Worm (Caenorhabditis elegans): Measurements from ENCODE around the gene Y53G8AM.8.

ce11 chrIII:3278610-3279009 lies at the start of gene Y53G8AM.8:
- no peak for TF ChIP-seq aly-2 (tag; optimal IDR thresholded peaks at IDR 0.05)
- TF ChIP-seq fkh-10 (GFP tag; optimal IDR thresholded peaks at IDR 0.05): no peak

All from whole organism, L1 larva.